Worm (Caenorhabditis elegans) whole organism, mixed stage, embryonic: ENCODE measurements around the gene K09E9.4.

Source experiments
- ceh-83 ChIP-seq: fragments of 200-800 bp; sonication (Bioruptor generic); optimal IDR thresholded peaks from 2 replicates; lab custom pipeline; 2018; ENCODE audit warnings: mild to moderate bottlenecking, missing genetic modification characterization, missing compliant biosample characterization
- elt-1 ChIP-seq: sonication (generic microtip); optimal IDR thresholded peaks from 2 replicates; lab custom pipeline; 2017; ENCODE audit warnings: missing genetic modification characterization, mild to moderate bottlenecking, missing compliant biosample characterization, antibody characterized with exemption, moderate library complexity, borderline replicate concordance; ENCODE audit not compliant: insufficient read depth
- lin-13 ChIP-seq: fragments of 150-350 bp; optimal IDR thresholded peaks from 2 replicates; lab custom pipeline; 2014; ENCODE audit warnings: missing biosample characterization, missing genetic modification characterization
- mls-2 ChIP-seq: sonication (generic microtip); optimal IDR thresholded peaks from 2 replicates; lab custom pipeline; 2016; ENCODE audit warnings: mild to moderate bottlenecking, missing genetic modification characterization, moderate library complexity, missing compliant biosample characterization
- nhr-2 ChIP-seq: fragments of 150-350 bp; optimal IDR thresholded peaks from 2 replicates; lab custom pipeline; 2014; ENCODE audit warnings: missing biosample characterization, missing genetic modification characterization
- nhr-237 ChIP-seq: fragments of 150-350 bp; optimal IDR thresholded peaks from 2 replicates; lab custom pipeline; 2014; ENCODE audit warnings: missing biosample characterization, missing genetic modification characterization
- nhr-76 ChIP-seq: sonication (generic microtip); optimal IDR thresholded peaks from 2 replicates; lab custom pipeline; 2017; ENCODE audit warnings: missing biosample characterization, missing genetic modification characterization
- snpc-4 ChIP-seq: fragments of 150-350 bp; optimal IDR thresholded peaks from 2 replicates; lab custom pipeline; 2014; ENCODE audit warnings: missing biosample characterization, missing genetic modification characterization
- unc-62 ChIP-seq: fragments of 150-350 bp; optimal IDR thresholded peaks from 2 replicates; lab custom pipeline; 2014; ENCODE audit warnings: missing biosample characterization, missing genetic modification reagents, missing genetic modification characterization

DNA sequence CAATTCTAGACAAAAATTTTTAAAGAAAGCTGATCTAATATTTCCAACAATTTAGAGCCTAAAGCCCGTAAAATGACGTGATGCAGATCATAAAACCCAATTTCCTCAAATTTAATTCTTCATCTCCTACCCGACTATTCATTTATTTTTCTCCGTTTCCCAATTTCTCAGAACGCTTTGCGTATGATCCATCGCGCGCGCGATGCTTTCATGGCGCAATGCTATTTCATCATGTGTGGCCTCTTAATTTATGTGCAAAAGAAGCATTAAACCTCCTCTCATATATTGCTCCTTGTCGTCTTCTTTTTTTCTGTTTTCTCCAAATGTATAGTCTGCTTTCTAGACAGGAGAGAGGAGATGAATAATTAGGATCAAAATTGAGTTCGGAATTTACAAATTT is 38.5 kb upstream of the K09E9.4 start:
- TF ChIP-seq snpc-4 (tag; lab: Kevin White, UChicago) = no peak
- no peak for TF ChIP-seq elt-1 (tag; lab: Kevin White, UChicago)
- TF ChIP-seq lin-13 (tag; lab: Kevin White, UChicago) = no peak
- TF ChIP-seq nhr-76 (tag; lab: Kevin White, UChicago) = no peak
- TF ChIP-seq ceh-83 (GFP tag; lab: Kevin White, UChicago) = no peak
- TF ChIP-seq nhr-2 (tag; lab: Kevin White, UChicago) = no peak
- TF ChIP-seq nhr-237 (tag; lab: Kevin White, UChicago) = no peak
- no peak for TF ChIP-seq mls-2 (tag; lab: Kevin White, UChicago)
- no peak for TF ChIP-seq unc-62
